Worm (Caenorhabditis elegans) whole organism, L3 larva: ENCODE results near the gene F26D11.2.

ENCODE experiments used
- ZK546.5 ChIP-seq: sonication (generic microtip); optimal IDR thresholded peaks from 2 replicates; lab custom pipeline; 2017; ENCODE audit warnings: missing biosample characterization, missing genetic modification characterization
- ceh-9 ChIP-seq: sonication (generic microtip); optimal IDR thresholded peaks from 2 replicates; lab custom pipeline; 2018; ENCODE audit warnings: missing biosample characterization, missing genetic modification characterization
- elt-3 ChIP-seq, 3 experiments: fragments of 150-350 bp in 1 of 3; sonication (generic microtip) in 2 of 3; optimal IDR thresholded peaks; 2 replicates in 2 of 3; 4 replicates in 1 of 3; lab custom pipeline; 2014 to 2017; ENCODE audit warnings: missing biosample characterization in 3 of 3, missing genetic modification characterization in 3 of 3
- hmg-11 ChIP-seq: sonication (generic microtip); optimal IDR thresholded peaks from 2 replicates; lab custom pipeline; 2016; ENCODE audit warnings: missing genetic modification characterization, missing compliant biosample characterization
- lin-39 ChIP-seq: fragments of 150-350 bp; optimal IDR thresholded peaks from 2 replicates; lab custom pipeline; 2018; ENCODE audit warnings: missing biosample characterization, missing genetic modification reagents, missing genetic modification characterization
- nhr-12 ChIP-seq: fragments of 150-350 bp; optimal IDR thresholded peaks from 2 replicates; lab custom pipeline; 2014; ENCODE audit warnings: missing biosample characterization, missing genetic modification characterization
- nhr-23 ChIP-seq: fragments of 150-350 bp; optimal IDR thresholded peaks from 2 replicates; lab custom pipeline; 2014; ENCODE audit warnings: missing biosample characterization, missing genetic modification reagents, missing genetic modification characterization
- nhr-237 ChIP-seq: fragments of 150-350 bp; optimal IDR thresholded peaks from 2 replicates; lab custom pipeline; 2014; ENCODE audit warnings: missing biosample characterization, missing genetic modification characterization
- nhr-43 ChIP-seq: sonication (generic microtip); optimal IDR thresholded peaks from 2 replicates; lab custom pipeline; 2016; ENCODE audit warnings: mild to moderate bottlenecking, missing genetic modification characterization, missing compliant biosample characterization; ENCODE audit not compliant: poor library complexity, severe bottlenecking
- nhr-76 ChIP-seq: fragments of 150-350 bp; sonication (generic microtip); optimal IDR thresholded peaks from 5 replicates; lab custom pipeline; 2014; ENCODE audit warnings: missing biosample characterization, missing genetic modification characterization
- pha-4 ChIP-seq: fragments of 150-350 bp; optimal IDR thresholded peaks from 2 replicates; lab custom pipeline; 2014; ENCODE audit warnings: missing biosample characterization, missing genetic modification reagents, missing genetic modification characterization
- pqm-1 ChIP-seq: fragments of 150-350 bp; optimal IDR thresholded peaks from 2 replicates; lab custom pipeline; 2017; ENCODE audit warnings: missing biosample characterization, missing genetic modification characterization, inconsistent platforms
- tbx-2 ChIP-seq: sonication (generic microtip); optimal IDR thresholded peaks from 2 replicates; lab custom pipeline; 2016; ENCODE audit warnings: mild to moderate bottlenecking, missing genetic modification characterization, missing compliant biosample characterization
- unc-62 ChIP-seq: fragments of 150-350 bp; sonication (generic microtip); optimal IDR thresholded peaks from 4 replicates; lab custom pipeline; 2014; ENCODE audit warnings: missing biosample characterization, missing genetic modification reagents, missing genetic modification characterization

ce11 chrV:7969107-7969506 is 10.0 kb downstream of the F26D11.2 start, which contains the start of gene che-7:
- TF ChIP-seq tbx-2 (tag; lab: Kevin White, UChicago) (no peak), nhr-12 (tag; lab: Kevin White, UChicago) (no peak), nhr-76 (tag; lab: Kevin White, UChicago) (no peak), nhr-237 (no peak), pha-4 (no peak), ZK546.5 (tag; lab: Kevin White, UChicago) (no peak), hmg-11 (tag; lab: Kevin White, UChicago) (no peak), nhr-43 (tag; lab: Kevin White, UChicago) (no peak), unc-62 (GFP tag; lab: Kevin White, UChicago) (no peak), nhr-23 (tag; lab: Kevin White, UChicago) (no peak), lin-39 (tag; lab: Kevin White, UChicago) (no peak), elt-3 (tag; optimal IDR thresholded peaks at IDR 0.05; lab: Kevin White, UChicago) (no peak), pqm-1 (tag; lab: Kevin White, UChicago) (no peak), ceh-9 (tag; lab: Kevin White, UChicago) (no peak)
